Worm (Caenorhabditis elegans) whole organism, young adult: ENCODE measurements around the gene Y69A2AR.18.

Source experiments
- unc-130 ChIP-seq: sonication (generic microtip); optimal IDR thresholded peaks from 2 replicates; lab custom pipeline; 2016; ENCODE audit warnings: missing genetic modification reagents, missing genetic modification characterization, missing compliant biosample characterization
- ztf-6 ChIP-seq: fragments of 200-800 bp; sonication (Bioruptor generic); IDR thresholded peaks from 2 replicates; pipeline ENCODE4 v1.3.6; 2022; ENCODE audit warnings: missing genetic modification reagents, missing genetic modification characterization, missing compliant biosample characterization

DNA sequence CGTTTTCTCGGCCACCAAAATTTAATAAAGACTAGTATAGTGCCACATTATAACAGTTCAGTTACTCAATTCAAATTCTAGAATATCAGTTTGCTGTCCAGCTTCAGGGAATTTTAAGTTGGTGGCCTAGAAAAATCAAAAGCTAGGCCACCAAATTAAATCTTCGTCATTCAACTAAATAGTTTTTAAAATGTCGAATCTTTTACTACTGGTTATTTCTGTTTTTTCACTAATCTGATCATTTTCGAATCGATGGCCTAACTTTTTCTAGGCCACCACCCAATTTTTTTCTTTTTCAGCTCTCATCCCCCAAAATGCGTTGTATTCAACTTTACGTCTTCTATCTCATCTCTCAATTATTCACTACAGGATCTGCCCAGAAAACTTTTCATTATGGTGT is 19.1 kb upstream of the Y69A2AR.18 start, which contains the start of gene grd-16:
- TF ChIP-seq ztf-6 (GFP tag; lab: Robert Waterston, UW) (no peak), unc-130 (no peak)
